Fruit fly (Drosophila melanogaster) whole organism, pupa: ENCODE measurements around the gene CG7320.

Source experiments
- CG10348 ChIP-seq: fragments of 200-800 bp; sonication (Bioruptor generic); IDR thresholded peaks from 2 replicates; pipeline ENCODE4 v1.3.6; 2022; ENCODE audit warnings: missing biosample characterization, missing genetic modification characterization
- CG12605 ChIP-seq: fragments of 200-800 bp; sonication (Bioruptor generic); IDR thresholded peaks from 2 replicates; pipeline ENCODE4 v1.3.6; 2022; ENCODE audit warnings: missing biosample characterization, missing genetic modification characterization
- CG13204 ChIP-seq: fragments of 200-800 bp; sonication (Bioruptor generic); optimal IDR thresholded peaks from 2 replicates; lab custom pipeline; 2018; ENCODE audit warnings: missing biosample characterization, mild to moderate bottlenecking, missing genetic modification characterization, moderate library complexity
- CG14655 ChIP-seq: fragments of 200-800 bp; sonication (Bioruptor generic); optimal IDR thresholded peaks from 3 replicates; lab custom pipeline; 2017; ENCODE audit warnings: mild to moderate bottlenecking, missing biosample characterization, missing genetic modification reagents, missing genetic modification characterization
- CG15710 ChIP-seq: fragments of 200-800 bp; sonication (Bioruptor generic); optimal IDR thresholded peaks from 2 replicates; lab custom pipeline; 2018; ENCODE audit warnings: missing biosample characterization, mild to moderate bottlenecking, missing genetic modification characterization, moderate library complexity
- CG17806 ChIP-seq: fragments of 200-800 bp; sonication (Bioruptor generic); optimal IDR thresholded peaks from 2 replicates; lab custom pipeline; 2018; ENCODE audit warnings: missing biosample characterization, mild to moderate bottlenecking, missing genetic modification characterization, moderate library complexity
- CG32121 ChIP-seq: fragments of 200-800 bp; sonication (Bioruptor generic); IDR thresholded peaks from 2 replicates; pipeline ENCODE4 v1.3.6; 2022; ENCODE audit warnings: missing biosample characterization, missing genetic modification characterization
- CG4496 ChIP-seq: fragments of 200-800 bp; sonication (Bioruptor generic); IDR thresholded peaks from 3 replicates; pipeline ENCODE4 v1.3.6; 2022; ENCODE audit warnings: missing biosample characterization, missing genetic modification characterization
- CG8159 ChIP-seq: fragments of 200-800 bp; sonication (Bioruptor generic); optimal IDR thresholded peaks from 3 replicates; lab custom pipeline; 2018; ENCODE audit warnings: missing biosample characterization, mild to moderate bottlenecking, missing genetic modification characterization, moderate library complexity
- D1 ChIP-seq: fragments of 200-800 bp; sonication (Bioruptor generic); optimal IDR thresholded peaks from 2 replicates; lab custom pipeline; 2018; ENCODE audit warnings: missing biosample characterization, mild to moderate bottlenecking, missing genetic modification characterization, moderate library complexity
- EcR ChIP-seq: fragments of 200-800 bp; sonication (Bioruptor generic); optimal IDR thresholded peaks from 3 replicates; lab custom pipeline; 2019; ENCODE audit warnings: missing biosample characterization, missing genetic modification characterization, mild to moderate bottlenecking, moderate library complexity, missing genetic modification reagents
- Ets98B ChIP-seq: fragments of 200-800 bp; sonication (Bioruptor generic); IDR thresholded peaks from 2 replicates; pipeline ENCODE4 v1.3.6; 2022; ENCODE audit warnings: missing biosample characterization, missing genetic modification characterization
- Pif1B ChIP-seq: fragments of 200-800 bp; sonication (Bioruptor generic); optimal IDR thresholded peaks from 3 replicates; lab custom pipeline; 2016; ENCODE audit warnings: missing biosample characterization, missing genetic modification characterization
- fd96Ca ChIP-seq: fragments of 200-800 bp; sonication (Bioruptor generic); IDR thresholded peaks from 3 replicates; pipeline ENCODE4 v1.3.6; 2022; ENCODE audit warnings: missing biosample characterization, missing genetic modification characterization

DNA sequence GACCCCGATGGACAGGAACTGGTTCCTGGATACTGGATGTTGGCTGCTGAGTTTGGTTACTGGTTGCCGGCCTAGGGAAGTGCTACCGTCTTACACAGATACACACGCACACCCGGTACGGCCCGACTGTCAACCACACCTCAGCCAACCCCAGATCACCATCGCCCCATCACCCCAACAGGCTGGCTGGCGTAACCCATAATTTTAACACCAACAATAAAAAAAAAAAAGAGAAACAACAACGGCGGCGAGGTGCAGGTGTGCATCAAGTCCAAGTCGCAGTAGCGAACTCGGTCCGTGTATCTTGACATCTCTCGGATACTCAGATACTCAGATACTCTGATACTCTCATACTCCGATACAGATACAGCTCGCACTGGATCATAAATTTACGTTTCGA lies 12.5 kb downstream of the CG7320 start:
- TF ChIP-seq CG4496 (GFP tag; lab: Robert Waterston, UW) (peak; percentile 57; the same call in 1 of the 3 replicates), CG15710 (no peak), Pif1B (GFP tag; lab: Kevin White, UChicago) (no peak), fd96Ca (GFP tag; lab: Robert Waterston, UW) (no peak), EcR (GFP tag; lab: Kevin White, UChicago) (peak; percentile 69), CG10348 (GFP tag; lab: Robert Waterston, UW) (no peak), CG32121 (GFP tag; lab: Robert Waterston, UW) (no peak), CG14655 (GFP tag; lab: Kevin White, UChicago) (no peak), CG13204 (GFP tag; lab: Kevin White, UChicago) (peak; percentile 6), CG8159 (tag; lab: Kevin White, UChicago) (peak; percentile 17), Ets98B (GFP tag; lab: Robert Waterston, UW) (no peak), CG17806 (tag; lab: Kevin White, UChicago) (no peak), D1 (no peak), CG12605 (GFP tag; lab: Robert Waterston, UW) (no peak)
